Worm (Caenorhabditis elegans) whole organism, young adult: ENCODE results near the gene brap-2.

ENCODE experiments used
- F22D6.2 ChIP-seq: sonication (generic microtip); optimal IDR thresholded peaks from 2 replicates; lab custom pipeline; 2016; ENCODE audit warnings: mild to moderate bottlenecking, missing genetic modification characterization, missing compliant biosample characterization
- F49E8.2 ChIP-seq: sonication (generic microtip); optimal IDR thresholded peaks from 3 replicates; lab custom pipeline; 2017; ENCODE audit warnings: missing genetic modification characterization, mild to moderate bottlenecking, missing compliant biosample characterization, antibody characterized with exemption, moderate library complexity; ENCODE audit not compliant: insufficient read depth
- ama-1 ChIP-seq, 3 experiments: fragments of 150-350 bp in 1 of 3; sonication (generic microtip) in 2 of 3; optimal IDR thresholded peaks; 2 replicates each; lab custom pipeline; 2014 to 2018; ENCODE audit warnings: missing biosample characterization in 2 of 3, missing genetic modification characterization in 2 of 3, missing genetic modification reagents in 2 of 3
- aptf-2 ChIP-seq: fragments of 200-800 bp; sonication (Bioruptor generic); conservative IDR thresholded peaks from 2 replicates; pipeline ENCODE4 v1.3.6; 2022; ENCODE audit warnings: missing genetic modification reagents, missing genetic modification characterization, missing compliant biosample characterization
- athp-1 ChIP-seq: sonication (generic microtip); optimal IDR thresholded peaks from 2 replicates; lab custom pipeline; 2017; ENCODE audit warnings: mild to moderate bottlenecking, missing genetic modification characterization, missing compliant biosample characterization
- dpl-1 ChIP-seq: fragments of 150-350 bp; optimal IDR thresholded peaks from 2 replicates; lab custom pipeline; 2014; ENCODE audit warnings: missing biosample characterization, missing genetic modification reagents, missing genetic modification characterization
- madf-8 ChIP-seq: fragments of 200-800 bp; sonication (Bioruptor generic); conservative IDR thresholded peaks from 2 replicates; pipeline ENCODE4 v1.3.6; 2022; ENCODE audit warnings: missing genetic modification reagents, missing genetic modification characterization, missing compliant biosample characterization
- nfya-1 ChIP-seq: sonication (generic microtip); optimal IDR thresholded peaks from 2 replicates; lab custom pipeline; 2017; ENCODE audit warnings: antibody characterized with exemption, missing compliant biosample characterization, missing genetic modification characterization, borderline replicate concordance; ENCODE audit not compliant: insufficient read depth
- pbrm-1 ChIP-seq: fragments of 200-800 bp; sonication (Bioruptor generic); IDR thresholded peaks from 2 replicates; pipeline ENCODE4 v1.3.6; 2022; ENCODE audit warnings: missing genetic modification reagents, missing genetic modification characterization, missing compliant biosample characterization
- pha-4 ChIP-seq: fragments of 150-350 bp; sonication (generic microtip); optimal IDR thresholded peaks from 2 replicates; lab custom pipeline; 2014; ENCODE audit warnings: missing biosample characterization, missing genetic modification reagents, missing genetic modification characterization
- rcor-1 ChIP-seq: fragments of 200-800 bp; sonication (Bioruptor generic); IDR thresholded peaks from 2 replicates; pipeline ENCODE4 v1.3.6; 2022; ENCODE audit warnings: missing genetic modification reagents, missing genetic modification characterization, missing compliant biosample characterization
- snpc-4 ChIP-seq, 5 experiments: fragments of 150-350 bp in 1 of 5; sonication (generic microtip) in 4 of 5; optimal IDR thresholded peaks; 2 replicates each; lab custom pipeline; 2014 to 2018; ENCODE audit warnings: missing genetic modification characterization in 5 of 5, missing biosample characterization in 3 of 5, antibody characterized with exemption in 2 of 5, mild to moderate bottlenecking in 2 of 5, missing compliant biosample characterization in 2 of 5, missing genotype in 2 of 5, moderate library complexity in 2 of 5, missing genetic modification reagents in 1 of 5
- unc-62 ChIP-seq: fragments of 150-350 bp; optimal IDR thresholded peaks from 2 replicates; lab custom pipeline; 2014; ENCODE audit warnings: missing biosample characterization, missing genetic modification reagents, missing genetic modification characterization

DNA sequence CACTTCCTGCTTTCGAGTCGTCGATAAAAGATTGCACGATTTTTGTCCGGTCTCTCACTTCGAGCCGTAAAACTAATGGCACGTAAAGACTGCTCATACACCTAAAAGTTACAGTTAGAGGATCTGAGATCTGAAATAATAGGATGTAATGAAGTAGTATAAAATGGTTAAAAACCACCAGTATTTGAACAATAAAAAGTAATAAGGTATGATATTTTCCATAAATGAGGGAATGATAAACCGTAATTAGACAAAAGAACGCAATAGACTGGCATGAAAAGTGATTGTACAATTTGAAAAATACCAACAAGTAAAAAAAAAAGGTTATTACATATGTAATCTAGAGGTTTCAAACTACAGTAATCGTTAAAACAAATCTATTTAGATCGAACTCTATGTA lies at the start of gene brap-2:
- no peak for TF ChIP-seq ama-1 (optimal IDR thresholded peaks at IDR 0.05; lab: Kevin White, UChicago)
- TF ChIP-seq ama-1 (GFP tag; optimal IDR thresholded peaks at IDR 0.05; lab: Kevin White, UChicago), result no peak
- TF ChIP-seq rcor-1, result no peak
- no peak for TF ChIP-seq F22D6.2 (tag; lab: Kevin White, UChicago)
- no peak for TF ChIP-seq pbrm-1 (GFP tag; lab: Robert Waterston, UW)
- TF ChIP-seq F49E8.2 (tag; lab: Kevin White, UChicago), result no peak
- TF ChIP-seq unc-62 (GFP tag; lab: Kevin White, UChicago), result no peak
- TF ChIP-seq pha-4 (tag; lab: Kevin White, UChicago), result no peak
- TF ChIP-seq dpl-1 (GFP tag; lab: Kevin White, UChicago), result no peak
- TF ChIP-seq aptf-2 (GFP tag; lab: Robert Waterston, UW), result no peak
- TF ChIP-seq snpc-4 (GFP tag; optimal IDR thresholded peaks at IDR 0.05; lab: Kevin White, UChicago), result no peak
- TF ChIP-seq snpc-4 (tag; optimal IDR thresholded peaks at IDR 0.05; lab: Kevin White, UChicago), result no peak
- TF ChIP-seq nfya-1 (tag; lab: Kevin White, UChicago), result no peak
- no peak for TF ChIP-seq athp-1 (tag; lab: Kevin White, UChicago)
- TF ChIP-seq madf-8 (GFP tag; lab: Robert Waterston, UW), result no peak
